Worm (Caenorhabditis elegans) whole organism, early embryonic: ENCODE data around the gene cyn-10.

Experiments used
- B0310.2 ChIP-seq: sonication (generic microtip); optimal IDR thresholded peaks from 2 replicates; lab custom pipeline; 2016; ENCODE audit warnings: mild to moderate bottlenecking, missing genetic modification characterization, missing compliant biosample characterization
- ets-7 ChIP-seq: sonication (generic microtip); optimal IDR thresholded peaks from 2 replicates; lab custom pipeline; 2016; ENCODE audit warnings: missing genotype, missing genetic modification characterization, missing compliant biosample characterization
- flt-1 ChIP-seq: fragments of 200-800 bp; sonication (Bioruptor generic); IDR thresholded peaks from 2 replicates; pipeline ENCODE4 v1.3.6; 2022; ENCODE audit warnings: missing genetic modification characterization, missing compliant biosample characterization
- tra-4 ChIP-seq: sonication (generic microtip); optimal IDR thresholded peaks from 2 replicates; lab custom pipeline; 2017; ENCODE audit warnings: missing genetic modification characterization, missing compliant biosample characterization

- no peak for TF ChIP-seq ets-7 (tag; lab: Kevin White, UChicago)
- TF ChIP-seq flt-1 (GFP tag; lab: Robert Waterston, UW), result no peak
- TF ChIP-seq tra-4, result no peak
- TF ChIP-seq B0310.2, result no peak
Observed at ce11 chrII:6930072-6930471, 16.9 kb upstream of the cyn-10 start.
